Worm (Caenorhabditis elegans) whole organism, young adult: Measurements from ENCODE around the gene sma-10.

Source experiments
- B0019.2 ChIP-seq: fragments of 200-800 bp; sonication (Bioruptor generic); conservative IDR thresholded peaks from 2 replicates; pipeline ENCODE4 v1.3.6; 2022; ENCODE audit warnings: missing genetic modification reagents, missing genetic modification characterization, missing compliant biosample characterization
- D2030.7 ChIP-seq: fragments of 200-800 bp; sonication (Bioruptor generic); IDR thresholded peaks from 2 replicates; pipeline ENCODE4 v1.3.6; 2022; ENCODE audit warnings: missing genetic modification reagents, missing genetic modification characterization, missing compliant biosample characterization
- F23B12.7 ChIP-seq: sonication (generic microtip); optimal IDR thresholded peaks from 2 replicates; lab custom pipeline; 2017; ENCODE audit warnings: missing genetic modification characterization, mild to moderate bottlenecking, missing compliant biosample characterization, antibody characterized with exemption, moderate library complexity; ENCODE audit not compliant: insufficient read depth
- F57C9.4 ChIP-seq: sonication (generic microtip); optimal IDR thresholded peaks from 2 replicates; lab custom pipeline; 2017; ENCODE audit warnings: mild to moderate bottlenecking, missing genetic modification characterization, missing compliant biosample characterization
- K11D2.4 ChIP-seq: fragments of 200-800 bp; sonication (Bioruptor generic); IDR thresholded peaks from 2 replicates; pipeline ENCODE4 v1.3.6; 2022; ENCODE audit warnings: missing genetic modification reagents, missing genetic modification characterization, missing compliant biosample characterization
- K12H6.12 ChIP-seq: fragments of 200-800 bp; sonication (Bioruptor generic); optimal IDR thresholded peaks from 2 replicates; lab custom pipeline; 2018; ENCODE audit warnings: mild to moderate bottlenecking, missing genetic modification characterization, missing compliant biosample characterization
- Y79H2A.3 ChIP-seq: fragments of 200-800 bp; sonication (Bioruptor generic); conservative IDR thresholded peaks from 2 replicates; pipeline ENCODE4 v1.3.6; 2022; ENCODE audit warnings: missing genetic modification reagents, missing genetic modification characterization, missing compliant biosample characterization
- akir-1 ChIP-seq: fragments of 200-800 bp; sonication (Bioruptor generic); optimal IDR thresholded peaks from 2 replicates; lab custom pipeline; 2018; ENCODE audit warnings: mild to moderate bottlenecking, missing genetic modification characterization, moderate library complexity, missing compliant biosample characterization
- aptf-3 ChIP-seq: fragments of 200-800 bp; sonication (Bioruptor generic); IDR thresholded peaks from 2 replicates; pipeline ENCODE4 v1.3.6; 2022; ENCODE audit warnings: missing genetic modification characterization, missing compliant biosample characterization
- atf-7 ChIP-seq: sonication (generic microtip); optimal IDR thresholded peaks from 2 replicates; lab custom pipeline; 2017; ENCODE audit warnings: mild to moderate bottlenecking, missing genetic modification characterization, missing compliant biosample characterization
- attf-5 ChIP-seq: fragments of 200-800 bp; sonication (Bioruptor generic); optimal IDR thresholded peaks from 2 replicates; lab custom pipeline; 2018; ENCODE audit warnings: mild to moderate bottlenecking, missing genetic modification characterization, missing compliant biosample characterization
- attf-6 ChIP-seq: fragments of 200-800 bp; sonication (Bioruptor generic); IDR thresholded peaks from 2 replicates; pipeline ENCODE4 v1.3.6; 2022; ENCODE audit warnings: missing genetic modification reagents, missing genetic modification characterization, missing compliant biosample characterization
- bed-2 ChIP-seq: fragments of 200-800 bp; sonication (Bioruptor generic); IDR thresholded peaks from 2 replicates; pipeline ENCODE4 v1.3.6; 2022; ENCODE audit warnings: missing genetic modification reagents, missing genetic modification characterization, missing compliant biosample characterization
- cebp-2 ChIP-seq: fragments of 200-800 bp; sonication (Bioruptor generic); IDR thresholded peaks from 2 replicates; pipeline ENCODE4 v1.3.6; 2022; ENCODE audit warnings: missing genetic modification characterization, missing compliant biosample characterization
- ceh-40 ChIP-seq: fragments of 200-800 bp; sonication (Bioruptor generic); IDR thresholded peaks from 2 replicates; pipeline ENCODE4 v1.3.6; 2022; ENCODE audit warnings: missing genetic modification characterization, missing compliant biosample characterization
- ceh-58 ChIP-seq: fragments of 200-800 bp; sonication (Bioruptor generic); IDR thresholded peaks from 2 replicates; pipeline ENCODE4 v1.3.6; 2022; ENCODE audit warnings: missing genetic modification characterization, missing compliant biosample characterization
- chd-7 ChIP-seq: sonication (generic microtip); optimal IDR thresholded peaks from 2 replicates; lab custom pipeline; 2016; ENCODE audit warnings: mild to moderate bottlenecking, missing genetic modification characterization, moderate library complexity, missing compliant biosample characterization
- dox-1 ChIP-seq: fragments of 200-800 bp; sonication (Bioruptor generic); IDR thresholded peaks from 2 replicates; pipeline ENCODE4 v1.3.6; 2022; ENCODE audit warnings: missing genetic modification reagents, missing genetic modification characterization, missing compliant biosample characterization
- ekl-4 ChIP-seq: fragments of 200-800 bp; sonication (Bioruptor generic); IDR thresholded peaks from 2 replicates; pipeline ENCODE4 v1.3.6; 2022; ENCODE audit warnings: missing genetic modification reagents, missing genetic modification characterization, missing compliant biosample characterization
- hmg-1.2 ChIP-seq: fragments of 200-800 bp; sonication (Bioruptor generic); IDR thresholded peaks from 2 replicates; pipeline ENCODE4 v1.3.6; 2022; ENCODE audit warnings: missing genetic modification reagents, missing genetic modification characterization, missing compliant biosample characterization
- let-607 ChIP-seq, 2 experiments: fragments of 200-800 bp in 1 of 2; sonication (Bioruptor generic) in 1 of 2; sonication (generic microtip) in 1 of 2; optimal IDR thresholded peaks; 2 replicates each; lab custom pipeline; 2016 to 2018; ENCODE audit warnings: mild to moderate bottlenecking in 2 of 2, missing compliant biosample characterization in 2 of 2, missing genetic modification characterization in 2 of 2, moderate library complexity in 2 of 2, missing genotype in 1 of 2
- lin-40 ChIP-seq: sonication (generic microtip); optimal IDR thresholded peaks from 2 replicates; lab custom pipeline; 2016; ENCODE audit warnings: missing genetic modification characterization, mild to moderate bottlenecking, missing compliant biosample characterization, missing genotype, missing genetic modification reagents
- lin-54 ChIP-seq: fragments of 200-800 bp; sonication (Bioruptor generic); optimal IDR thresholded peaks from 2 replicates; lab custom pipeline; 2018; ENCODE audit warnings: mild to moderate bottlenecking, missing genetic modification characterization, missing compliant biosample characterization
- lsl-1 ChIP-seq: fragments of 200-800 bp; sonication (Bioruptor generic); optimal IDR thresholded peaks from 2 replicates; lab custom pipeline; 2018; ENCODE audit warnings: mild to moderate bottlenecking, missing genetic modification characterization, moderate library complexity, missing compliant biosample characterization
- lsy-27 ChIP-seq: sonication (generic microtip); optimal IDR thresholded peaks from 2 replicates; lab custom pipeline; 2017; ENCODE audit warnings: missing genetic modification characterization, mild to moderate bottlenecking, missing compliant biosample characterization, antibody characterized with exemption, missing genotype, borderline replicate concordance; ENCODE audit not compliant: insufficient read depth
- mxl-1 ChIP-seq: sonication (generic microtip); optimal IDR thresholded peaks from 2 replicates; lab custom pipeline; 2016; ENCODE audit warnings: missing genetic modification characterization, missing compliant biosample characterization
- nfya-2 ChIP-seq: fragments of 200-800 bp; sonication (Bioruptor generic); IDR thresholded peaks from 2 replicates; pipeline ENCODE4 v1.3.6; 2022; ENCODE audit warnings: missing genetic modification reagents, missing genetic modification characterization, missing compliant biosample characterization
- nhr-80 ChIP-seq: sonication (generic microtip); optimal IDR thresholded peaks from 2 replicates; lab custom pipeline; 2016; ENCODE audit warnings: missing genetic modification characterization, missing compliant biosample characterization
- nhr-90 ChIP-seq: sonication (generic microtip); optimal IDR thresholded peaks from 2 replicates; lab custom pipeline; 2016; ENCODE audit warnings: missing genotype, mild to moderate bottlenecking, missing genetic modification characterization, missing compliant biosample characterization
- rec-8 ChIP-seq, 2 experiments: sonication (generic microtip); optimal IDR thresholded peaks; 2 replicates each; lab custom pipeline; 2016; ENCODE audit warnings: mild to moderate bottlenecking in 2 of 2, missing genetic modification characterization in 2 of 2, missing genetic modification reagents in 2 of 2, missing genotype in 2 of 2, missing biosample characterization in 1 of 2, missing compliant biosample characterization in 1 of 2, moderate library complexity in 1 of 2
- sdz-38 ChIP-seq: sonication (generic microtip); optimal IDR thresholded peaks from 2 replicates; lab custom pipeline; 2016; ENCODE audit warnings: missing genotype, missing genetic modification characterization, missing compliant biosample characterization
- snpc-1.3 ChIP-seq: sonication (generic microtip); optimal IDR thresholded peaks from 2 replicates; lab custom pipeline; 2017; ENCODE audit warnings: missing genetic modification characterization, mild to moderate bottlenecking, missing compliant biosample characterization, antibody characterized with exemption, moderate library complexity, missing genotype, missing genetic modification reagents; ENCODE audit not compliant: insufficient read depth
- snpc-4 ChIP-seq, 5 experiments: fragments of 150-350 bp in 1 of 5; sonication (generic microtip) in 4 of 5; optimal IDR thresholded peaks; 2 replicates each; lab custom pipeline; 2014 to 2018; ENCODE audit warnings: missing genetic modification characterization in 5 of 5, missing biosample characterization in 3 of 5, antibody characterized with exemption in 2 of 5, mild to moderate bottlenecking in 2 of 5, missing compliant biosample characterization in 2 of 5, missing genotype in 2 of 5, moderate library complexity in 2 of 5, missing genetic modification reagents in 1 of 5
- sptf-2 ChIP-seq: fragments of 200-800 bp; sonication (Bioruptor generic); optimal IDR thresholded peaks from 2 replicates; lab custom pipeline; 2018; ENCODE audit warnings: mild to moderate bottlenecking, missing genetic modification characterization, missing compliant biosample characterization
- tbp1 ChIP-seq: fragments of 200-800 bp; sonication (Bioruptor generic); optimal IDR thresholded peaks from 2 replicates; lab custom pipeline; 2018; ENCODE audit warnings: mild to moderate bottlenecking, missing genetic modification characterization, missing compliant biosample characterization
- zim-3 ChIP-seq: sonication (generic microtip); optimal IDR thresholded peaks from 2 replicates; lab custom pipeline; 2017; ENCODE audit warnings: mild to moderate bottlenecking, missing genetic modification characterization, moderate library complexity, missing compliant biosample characterization
- ztf-22 ChIP-seq: fragments of 200-800 bp; sonication (Bioruptor generic); optimal IDR thresholded peaks from 2 replicates; lab custom pipeline; 2018; ENCODE audit warnings: mild to moderate bottlenecking, missing genetic modification characterization, moderate library complexity, missing compliant biosample characterization
- ztf-28 ChIP-seq: fragments of 200-800 bp; sonication (Bioruptor generic); IDR thresholded peaks from 2 replicates; pipeline ENCODE4 v1.3.6; 2022; ENCODE audit warnings: missing genetic modification reagents, missing genetic modification characterization, missing compliant biosample characterization

Gene sma-10

DNA sequence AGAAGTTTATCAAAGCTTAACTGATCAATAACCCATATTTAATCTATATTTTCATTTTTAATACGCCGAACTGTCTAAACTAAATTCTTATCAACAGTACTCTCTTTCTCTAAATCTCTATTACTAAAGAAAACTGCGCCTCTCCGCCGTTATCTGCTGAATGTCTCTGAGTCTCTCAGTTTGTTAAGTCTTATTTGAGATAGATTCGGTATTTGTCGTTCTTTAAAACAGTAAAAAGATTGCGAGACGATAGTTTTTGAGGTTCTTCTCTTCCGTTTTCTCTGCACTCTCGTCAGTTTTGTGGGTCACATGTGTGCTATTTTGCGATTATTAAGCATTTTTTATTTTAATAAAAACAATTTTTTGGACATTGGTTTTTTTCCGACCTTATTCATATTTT lies at the start of gene sma-10:
Gene sma-10 (plus strand): TSS at position 236 of the 400 bp plus-strand sequence.
- no peak for TF ChIP-seq K12H6.12 (tag; lab: Kevin White, UChicago)
- TF ChIP-seq Y79H2A.3 = no peak
- no peak for TF ChIP-seq rec-8 (tag; optimal IDR thresholded peaks at IDR 0.05; lab: Kevin White, UChicago)
- TF ChIP-seq atf-7 (tag; lab: Kevin White, UChicago) = peak; percentile 65
- TF ChIP-seq snpc-1.3 (tag; lab: Kevin White, UChicago) = no peak
- TF ChIP-seq akir-1 (GFP tag; lab: Kevin White, UChicago) = no peak
- no peak for TF ChIP-seq F23B12.7
- TF ChIP-seq chd-7 (tag; lab: Kevin White, UChicago) = no peak
- TF ChIP-seq hmg-1.2 (GFP tag; lab: Robert Waterston, UW) = peak; percentile 40; the same call in 1 of the 2 replicates
- TF ChIP-seq snpc-4 (GFP tag; optimal IDR thresholded peaks at IDR 0.05; lab: Kevin White, UChicago) = no peak
- TF ChIP-seq snpc-4 (tag; optimal IDR thresholded peaks at IDR 0.05; lab: Kevin White, UChicago) = peak in 1 of 4 experiments; percentile 11
- peak in 1 of 2 experiments; percentile 24 for TF ChIP-seq let-607 (tag; optimal IDR thresholded peaks at IDR 0.05; lab: Kevin White, UChicago)
- TF ChIP-seq cebp-2 (GFP tag; lab: Robert Waterston, UW) = no peak
- no peak for TF ChIP-seq mxl-1 (tag; lab: Kevin White, UChicago)
- peak; percentile 11 for TF ChIP-seq lin-54 (GFP tag; lab: Kevin White, UChicago)
- TF ChIP-seq lin-40 (tag; lab: Kevin White, UChicago) = peak; percentile 55
- no peak for TF ChIP-seq sdz-38 (tag; lab: Kevin White, UChicago)
- peak; percentile 95 for TF ChIP-seq nhr-80 (tag; lab: Kevin White, UChicago)
- TF ChIP-seq tbp1 = peak; percentile 44
- TF ChIP-seq sptf-2 (GFP tag; lab: Kevin White, UChicago) = no peak
- TF ChIP-seq ztf-22 (GFP tag; lab: Kevin White, UChicago) = peak; percentile 22
- peak; percentile 65 for TF ChIP-seq attf-5 (GFP tag; lab: Kevin White, UChicago)

DNA sequence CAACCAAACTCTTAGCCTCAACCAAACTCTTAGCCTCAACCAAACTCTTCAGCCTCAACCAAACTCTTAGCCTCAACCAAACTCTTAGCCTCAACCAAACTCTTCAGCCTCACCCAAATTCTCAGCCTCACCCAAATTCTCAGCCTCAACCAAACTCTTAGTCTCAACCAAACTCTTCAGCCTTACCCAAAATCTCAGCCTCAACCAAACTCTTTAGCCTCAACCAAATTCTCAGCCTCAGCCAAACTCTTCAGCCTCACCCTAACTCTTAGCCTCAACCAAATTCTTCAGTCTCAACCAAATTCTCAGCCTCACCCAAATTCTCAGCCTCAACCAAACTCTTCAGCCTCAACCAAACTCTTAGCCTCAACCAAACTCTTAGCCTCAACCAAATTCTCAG lies 43.5 kb upstream of the sma-10 start:
- TF ChIP-seq dox-1 (GFP tag; lab: Robert Waterston, UW) (peak; percentile 29; the same call in 1 of the 2 replicates), zim-3 (tag; lab: Kevin White, UChicago) (peak; percentile 95)

- no peak for TF ChIP-seq ceh-40 (GFP tag; lab: Robert Waterston, UW)
- no peak for TF ChIP-seq ztf-28
- TF ChIP-seq K11D2.4 (GFP tag; lab: Robert Waterston, UW) = no peak
- no peak for TF ChIP-seq lsl-1 (GFP tag; lab: Kevin White, UChicago)
- TF ChIP-seq hmg-1.2 (GFP tag; lab: Robert Waterston, UW) = no peak
- TF ChIP-seq attf-6 (GFP tag; lab: Robert Waterston, UW) = no peak
- TF ChIP-seq aptf-3 (GFP tag; lab: Robert Waterston, UW) = no peak
- no peak for TF ChIP-seq ekl-4
- no peak for TF ChIP-seq bed-2 (GFP tag; lab: Robert Waterston, UW)
Observed at ce11 chrIV:231673-232072, 42.5 kb upstream of the sma-10 start, which contains the start of gene gtf-2H1. gtf-2H1 (minus strand) TSS chrIV:231773.

ce11 chrIV:236138-236537 lies 38.1 kb upstream of the sma-10 start:
- no peak for TF ChIP-seq nhr-90 (tag; lab: Kevin White, UChicago)
- TF ChIP-seq ceh-58 (GFP tag; lab: Robert Waterston, UW) = no peak
- TF ChIP-seq dox-1 (GFP tag; lab: Robert Waterston, UW) = peak; percentile 39; the same call in 1 of the 2 replicates
- peak; percentile 98 for TF ChIP-seq zim-3 (tag; lab: Kevin White, UChicago)
- TF ChIP-seq nfya-2 (GFP tag; lab: Robert Waterston, UW) = no peak
- no peak for TF ChIP-seq lsy-27 (tag; lab: Kevin White, UChicago)
- no peak for TF ChIP-seq F57C9.4 (tag; lab: Kevin White, UChicago)
- no peak for TF ChIP-seq D2030.7
- no peak for TF ChIP-seq B0019.2
